Fruit fly (Drosophila melanogaster) whole organism, embryonic: ENCODE measurements around the gene GNBP3.

ENCODE experiments used
- CG10959 ChIP-seq: fragments of 200-800 bp; sonication (Bioruptor generic); IDR thresholded peaks from 2 replicates; pipeline ENCODE4 v1.3.6; 2022; ENCODE audit warnings: missing biosample characterization, missing genetic modification characterization
- CG13894 ChIP-seq: fragments of 200-800 bp; sonication (Bioruptor generic); optimal IDR thresholded peaks from 3 replicates; lab custom pipeline; 2018; ENCODE audit warnings: missing biosample characterization, mild to moderate bottlenecking, missing genetic modification characterization, moderate library complexity
- CG1529 ChIP-seq: fragments of 200-800 bp; sonication (Bioruptor generic); optimal IDR thresholded peaks from 3 replicates; lab custom pipeline; 2018; ENCODE audit warnings: missing biosample characterization, missing genetic modification characterization
- CG15479 ChIP-seq: fragments of 200-800 bp; sonication (Bioruptor generic); optimal IDR thresholded peaks from 3 replicates; lab custom pipeline; 2019; ENCODE audit warnings: missing biosample characterization, mild to moderate bottlenecking, missing genetic modification characterization, moderate library complexity
- CG2116 ChIP-seq: fragments of 200-800 bp; sonication (Bioruptor generic); optimal IDR thresholded peaks from 3 replicates; lab custom pipeline; 2018; ENCODE audit warnings: missing biosample characterization, mild to moderate bottlenecking, missing genetic modification characterization
- CG2678 ChIP-seq: fragments of 200-800 bp; sonication (Bioruptor generic); optimal IDR thresholded peaks from 3 replicates; lab custom pipeline; 2019; ENCODE audit warnings: missing biosample characterization, mild to moderate bottlenecking, missing genetic modification characterization, moderate library complexity
- CG3065 ChIP-seq: fragments of 200-800 bp; sonication (Bioruptor generic); optimal IDR thresholded peaks from 2 replicates; lab custom pipeline; 2016; ENCODE audit warnings: missing biosample characterization, missing genetic modification characterization
- CG34422 ChIP-seq: fragments of 200-800 bp; sonication (Bioruptor generic); IDR thresholded peaks from 3 replicates; pipeline ENCODE4 v1.3.6; 2022; ENCODE audit warnings: missing biosample characterization, missing genetic modification characterization
- CG3995 ChIP-seq: fragments of 200-800 bp; sonication (Bioruptor generic); optimal IDR thresholded peaks from 3 replicates; lab custom pipeline; 2016; ENCODE audit warnings: missing biosample characterization, missing genetic modification characterization
- CG4328 ChIP-seq: fragments of 200-800 bp; sonication (Bioruptor generic); optimal IDR thresholded peaks from 3 replicates; lab custom pipeline; 2017; ENCODE audit warnings: missing biosample characterization, missing genetic modification reagents, missing genetic modification characterization
- CG43689 ChIP-seq: fragments of 200-800 bp; sonication (Bioruptor generic); IDR thresholded peaks from 2 replicates; pipeline ENCODE4 v1.3.6; 2022; ENCODE audit warnings: missing biosample characterization, missing genetic modification characterization
- CG6683 ChIP-seq: fragments of 200-800 bp; sonication (Bioruptor generic); optimal IDR thresholded peaks from 2 replicates; lab custom pipeline; 2017; ENCODE audit warnings: missing biosample characterization, mild to moderate bottlenecking, missing genetic modification characterization, missing genetic modification reagents
- CG6765 ChIP-seq: fragments of 200-800 bp; sonication (Bioruptor generic); optimal IDR thresholded peaks from 3 replicates; lab custom pipeline; 2017; ENCODE audit warnings: missing biosample characterization, mild to moderate bottlenecking, missing genetic modification characterization
- CG7372 ChIP-seq: fragments of 200-800 bp; sonication (Bioruptor generic); IDR thresholded peaks from 2 replicates; pipeline ENCODE4 v1.3.6; 2022; ENCODE audit warnings: missing biosample characterization, missing genetic modification characterization
- CG7987 ChIP-seq: fragments of 200-800 bp; sonication (Bioruptor generic); optimal IDR thresholded peaks from 2 replicates; lab custom pipeline; 2018; ENCODE audit warnings: missing biosample characterization, mild to moderate bottlenecking, missing genetic modification characterization, moderate library complexity
- CG8290 ChIP-seq, 3 experiments: fragments of 200-800 bp; sonication (Bioruptor generic); optimal IDR thresholded peaks; 2 replicates each; lab custom pipeline; 2016 to 2019; ENCODE audit warnings: missing biosample characterization in 3 of 3, missing genetic modification characterization in 3 of 3, mild to moderate bottlenecking in 2 of 3, moderate library complexity in 1 of 3
- CG9215 ChIP-seq: fragments of 200-800 bp; sonication (Bioruptor generic); IDR thresholded peaks from 2 replicates; pipeline ENCODE4 v1.3.6; 2022; ENCODE audit warnings: missing biosample characterization, missing genetic modification characterization
- CG9609 ChIP-seq: fragments of 200-800 bp; sonication (Bioruptor generic); optimal IDR thresholded peaks from 3 replicates; lab custom pipeline; 2016; ENCODE audit warnings: missing biosample characterization, missing genetic modification characterization
- D ChIP-seq, 2 experiments: fragments of 200-800 bp in 1 of 2; fragments of >200 bp in 1 of 2; sonication (Bioruptor generic) in 1 of 2; optimal IDR thresholded peaks; 2 replicates in 1 of 2; 3 replicates in 1 of 2; lab custom pipeline; 2017; ENCODE audit warnings: mild to moderate bottlenecking in 1 of 2, missing biosample characterization in 1 of 2, missing genetic modification characterization in 1 of 2, missing genetic modification reagents in 1 of 2
- Dip2 ChIP-seq: fragments of 200-800 bp; sonication (Bioruptor generic); IDR thresholded peaks from 2 replicates; pipeline ENCODE4 v1.3.6; 2022; ENCODE audit warnings: missing biosample characterization, missing genetic modification characterization
- Eip74EF ChIP-seq, 2 experiments: fragments of 200-800 bp in 1 of 2; fragments of >200 bp in 1 of 2; sonication (Bioruptor generic) in 1 of 2; optimal IDR thresholded peaks; 2 replicates each; lab custom pipeline; 2017 to 2019; ENCODE audit warnings: missing biosample characterization in 2 of 2, missing genetic modification characterization in 2 of 2, mild to moderate bottlenecking in 1 of 2, moderate library complexity in 1 of 2
- HLH3B ChIP-seq: fragments of 200-800 bp; sonication (Bioruptor generic); IDR thresholded peaks from 2 replicates; pipeline ENCODE4 v1.3.6; 2022; ENCODE audit warnings: missing biosample characterization, missing genetic modification characterization
- Hr78 ChIP-seq, 2 experiments: fragments of 200-800 bp in 1 of 2; fragments of >200 bp in 1 of 2; sonication (Bioruptor generic) in 1 of 2; optimal IDR thresholded peaks; 2 replicates each; lab custom pipeline; 2017 to 2019; ENCODE audit warnings: missing biosample characterization in 2 of 2, missing genetic modification characterization in 2 of 2, mild to moderate bottlenecking in 1 of 2, moderate library complexity in 1 of 2
- Lpt ChIP-seq: fragments of >200 bp; optimal IDR thresholded peaks from 2 replicates; lab custom pipeline; 2018; ENCODE audit warnings: missing biosample characterization, missing genetic modification characterization
- Nf-YC ChIP-seq: fragments of 200-800 bp; optimal IDR thresholded peaks from 3 replicates; lab custom pipeline; 2019; ENCODE audit warnings: missing biosample characterization, mild to moderate bottlenecking, missing genetic modification characterization, moderate library complexity
- Opbp ChIP-seq: fragments of 200-800 bp; sonication (Bioruptor generic); IDR thresholded peaks from 3 replicates; pipeline ENCODE4 v1.3.6; 2022; ENCODE audit warnings: missing biosample characterization, missing genetic modification characterization; ENCODE audit not compliant: partially characterized antibody
- Ptx1 ChIP-seq: fragments of 200-800 bp; sonication (Bioruptor generic); IDR thresholded peaks from 2 replicates; pipeline ENCODE4 v1.3.6; 2022; ENCODE audit warnings: missing biosample characterization, missing genetic modification characterization
- Xrp1 ChIP-seq: fragments of 200-800 bp; sonication (Bioruptor generic); IDR thresholded peaks from 2 replicates; pipeline ENCODE4 v1.3.6; 2022; ENCODE audit warnings: missing biosample characterization, missing genetic modification characterization
- ab ChIP-seq: fragments of 200-800 bp; sonication (Bioruptor generic); optimal IDR thresholded peaks from 2 replicates; lab custom pipeline; 2016; ENCODE audit warnings: missing biosample characterization, missing genetic modification characterization
- bsh ChIP-seq, 2 experiments: fragments of 200-800 bp; sonication (Bioruptor generic); optimal IDR thresholded peaks; 2 replicates each; lab custom pipeline; 2017 to 2018; ENCODE audit warnings: mild to moderate bottlenecking in 2 of 2, missing biosample characterization in 2 of 2, missing genetic modification characterization in 2 of 2, moderate library complexity in 1 of 2
- chm ChIP-seq: fragments of 200-800 bp; sonication (Bioruptor generic); IDR thresholded peaks from 2 replicates; pipeline ENCODE4 v1.3.6; 2022; ENCODE audit warnings: missing biosample characterization, missing genetic modification characterization
- corto ChIP-seq: fragments of 200-800 bp; sonication (Bioruptor generic); optimal IDR thresholded peaks from 2 replicates; lab custom pipeline; 2016; ENCODE audit warnings: missing biosample characterization, mild to moderate bottlenecking, missing genetic modification characterization, moderate library complexity
- dati ChIP-seq: fragments of 200-800 bp; sonication (Bioruptor generic); IDR thresholded peaks from 2 replicates; pipeline ENCODE4 v1.3.6; 2022; ENCODE audit warnings: missing biosample characterization, missing genetic modification characterization
- eve ChIP-seq, 2 experiments: fragments of >200 bp; optimal IDR thresholded peaks; 2 replicates each; lab custom pipeline; 2017; ENCODE audit warnings: missing biosample characterization in 2 of 2, missing genetic modification characterization in 2 of 2
- fd102C ChIP-seq: fragments of 200-800 bp; sonication (Bioruptor generic); optimal IDR thresholded peaks from 2 replicates; lab custom pipeline; 2018; ENCODE audit warnings: missing biosample characterization, mild to moderate bottlenecking, missing genetic modification characterization, moderate library complexity
- fu2 ChIP-seq: fragments of 200-800 bp; sonication (Bioruptor generic); optimal IDR thresholded peaks from 2 replicates; lab custom pipeline; 2016; ENCODE audit warnings: missing biosample characterization, missing genetic modification characterization
- gro ChIP-seq: fragments of 200-800 bp; sonication (Bioruptor generic); optimal IDR thresholded peaks from 2 replicates; lab custom pipeline; 2016; ENCODE audit warnings: missing biosample characterization, missing genetic modification characterization
- jumu ChIP-seq: fragments of 200-800 bp; sonication (Bioruptor generic); optimal IDR thresholded peaks from 3 replicates; lab custom pipeline; 2016; ENCODE audit warnings: missing biosample characterization, missing genetic modification characterization
- ken ChIP-seq: fragments of 200-800 bp; sonication (Bioruptor generic); IDR thresholded peaks from 3 replicates; pipeline ENCODE4 v1.3.6; 2022; ENCODE audit warnings: missing biosample characterization, missing genetic modification characterization
- nerfin-2 ChIP-seq: fragments of 200-800 bp; sonication (Bioruptor generic); IDR thresholded peaks from 2 replicates; pipeline ENCODE4 v1.3.6; 2022; ENCODE audit warnings: missing biosample characterization, missing genetic modification characterization; ENCODE audit not compliant: partially characterized antibody
- row ChIP-seq: fragments of 200-800 bp; sonication (Bioruptor generic); IDR thresholded peaks from 3 replicates; pipeline ENCODE4 v1.3.6; 2022; ENCODE audit warnings: missing biosample characterization, missing genetic modification characterization
- sd ChIP-seq: fragments of 200-800 bp; sonication (Bioruptor generic); optimal IDR thresholded peaks from 3 replicates; lab custom pipeline; 2018; ENCODE audit warnings: missing biosample characterization, mild to moderate bottlenecking, missing genetic modification characterization, moderate library complexity
- sob ChIP-seq: fragments of 200-800 bp; sonication (Bioruptor generic); IDR thresholded peaks from 2 replicates; pipeline ENCODE4 v1.3.6; 2022; ENCODE audit warnings: missing biosample characterization, missing genetic modification characterization
- stc ChIP-seq: fragments of 200-800 bp; sonication (Bioruptor generic); IDR thresholded peaks from 2 replicates; pipeline ENCODE4 v1.3.6; 2022; ENCODE audit warnings: missing biosample characterization, missing genetic modification characterization
- tin ChIP-seq: fragments of 200-800 bp; sonication (Bioruptor generic); optimal IDR thresholded peaks from 3 replicates; lab custom pipeline; 2016; ENCODE audit warnings: missing biosample characterization, missing genetic modification characterization
- wdn ChIP-seq: fragments of 200-800 bp; sonication (Bioruptor generic); IDR thresholded peaks from 2 replicates; pipeline ENCODE4 v1.3.6; 2022; ENCODE audit warnings: missing biosample characterization, missing genetic modification characterization
- zfh2 ChIP-seq: fragments of 200-800 bp; sonication (Bioruptor generic); optimal IDR thresholded peaks from 2 replicates; lab custom pipeline; 2016; ENCODE audit warnings: missing biosample characterization, missing genetic modification characterization

Gene GNBP3

dm6 chr3L:8974478-8975477, 20.0 kb downstream of the GNBP3 start, which contains the start of the genes pix and Srp68 (continued):
- no peak for TF ChIP-seq CG2678 (tag; lab: Kevin White, UChicago)
- no peak for TF ChIP-seq wdn (GFP tag; lab: Robert Waterston, UW)
- TF ChIP-seq Hr78 (GFP tag; optimal IDR thresholded peaks at IDR 0.05; lab: Kevin White, UChicago) = no peak
- no peak for TF ChIP-seq ab (GFP tag; lab: Kevin White, UChicago)
- no peak for TF ChIP-seq chm (GFP tag; lab: Robert Waterston, UW)
- no peak for TF ChIP-seq Lpt (GFP tag; lab: Kevin White, UChicago)
- TF ChIP-seq CG13894 (tag; lab: Kevin White, UChicago) = no peak
- peak; percentile 66; the same call in 2 of the 3 replicates for TF ChIP-seq Opbp (GFP tag; lab: Robert Waterston, UW)
- no peak for TF ChIP-seq CG15479 (GFP tag; lab: Kevin White, UChicago)
- TF ChIP-seq CG3065 = no peak
- TF ChIP-seq sob (GFP tag; lab: Robert Waterston, UW) = peak; percentile 66
- TF ChIP-seq fu2 (GFP tag; lab: Kevin White, UChicago) = peak; percentile 36
- no peak for TF ChIP-seq fd102C (GFP tag; lab: Kevin White, UChicago)
- TF ChIP-seq CG8290 (GFP tag; optimal IDR thresholded peaks at IDR 0.05; lab: Kevin White, UChicago) = peak; percentile 53
- TF ChIP-seq CG8290 (tag; optimal IDR thresholded peaks at IDR 0.05; lab: Kevin White, UChicago) = peak in 1 of 2 experiments; percentile 39
- no peak for TF ChIP-seq dati (GFP tag; lab: Robert Waterston, UW)
- TF ChIP-seq ken (GFP tag; lab: Robert Waterston, UW) = 0 out of 3 replicates have a peak, but pooled peaks have one; percentile 48
- TF ChIP-seq jumu (GFP tag; lab: Kevin White, UChicago) = peak; percentile 16
- TF ChIP-seq gro = no peak
- peak; percentile 71 for TF ChIP-seq CG6765
- TF ChIP-seq CG7372 (GFP tag; lab: Robert Waterston, UW) = peak; percentile 54; the same call in 1 of the 2 replicates
- no peak for TF ChIP-seq Eip74EF (GFP tag; optimal IDR thresholded peaks at IDR 0.05; lab: Kevin White, UChicago)
- TF ChIP-seq CG10959 (GFP tag; lab: Robert Waterston, UW) = no peak
- TF ChIP-seq CG34422 (GFP tag; lab: Robert Waterston, UW) = no peak; the same call in 1 of the 3 replicates
- peak; percentile 55 for TF ChIP-seq zfh2
- TF ChIP-seq Nf-YC (tag; lab: Kevin White, UChicago) = peak; percentile 73
- no peak for TF ChIP-seq Dip2 (GFP tag; lab: Robert Waterston, UW)
- no peak for TF ChIP-seq stc
- peak; percentile 64 for TF ChIP-seq CG4328 (GFP tag; lab: Kevin White, UChicago)
- TF ChIP-seq tin (GFP tag; lab: Kevin White, UChicago) = peak; percentile 57
- peak; percentile 45; the same call in 1 of the 2 replicates for TF ChIP-seq nerfin-2 (GFP tag; lab: Robert Waterston, UW)
- TF ChIP-seq eve (GFP tag; optimal IDR thresholded peaks at IDR 0.05; lab: Kevin White, UChicago) = no peak
- TF ChIP-seq row (GFP tag; lab: Robert Waterston, UW) = peak; percentile 94
- TF ChIP-seq bsh (GFP tag; optimal IDR thresholded peaks at IDR 0.05; lab: Kevin White, UChicago) = peak in 1 of 2 experiments; percentile 36
- peak; percentile 92 for TF ChIP-seq CG2116 (GFP tag; lab: Kevin White, UChicago)
- TF ChIP-seq CG9215 = peak; percentile 73; the same call in 1 of the 2 replicates
- no peak for TF ChIP-seq corto (GFP tag; lab: Kevin White, UChicago)
- no peak for TF ChIP-seq sd (tag; lab: Kevin White, UChicago)
- TF ChIP-seq CG7987 (GFP tag; lab: Kevin White, UChicago) = no peak
- TF ChIP-seq CG6683 (GFP tag; lab: Kevin White, UChicago) = peak; percentile 18
- TF ChIP-seq Xrp1 = peak; percentile 59; the same call in 1 of the 2 replicates
- TF ChIP-seq CG43689 (GFP tag; lab: Robert Waterston, UW) = no peak
- TF ChIP-seq Ptx1 = peak; percentile 65
- no peak for TF ChIP-seq HLH3B
- peak; percentile 26 for TF ChIP-seq CG3995 (GFP tag; lab: Kevin White, UChicago)
- no peak for TF ChIP-seq D (optimal IDR thresholded peaks at IDR 0.05; lab: Kevin White, UChicago)
- TF ChIP-seq D (GFP tag; optimal IDR thresholded peaks at IDR 0.05; lab: Kevin White, UChicago) = peak; percentile 24
- peak; percentile 33 for TF ChIP-seq CG9609
- TF ChIP-seq CG1529 (GFP tag; lab: Kevin White, UChicago) = peak; percentile 55
